Worm (Caenorhabditis elegans) whole organism, dauer: ENCODE data around the gene F19F10.1.

Experiments used
- unc-62 ChIP-seq: sonication (generic microtip); optimal IDR thresholded peaks from 2 replicates; lab custom pipeline; 2017; ENCODE audit warnings: missing biosample characterization, missing genetic modification reagents, missing genetic modification characterization

F19F10.1 gene

DNA sequence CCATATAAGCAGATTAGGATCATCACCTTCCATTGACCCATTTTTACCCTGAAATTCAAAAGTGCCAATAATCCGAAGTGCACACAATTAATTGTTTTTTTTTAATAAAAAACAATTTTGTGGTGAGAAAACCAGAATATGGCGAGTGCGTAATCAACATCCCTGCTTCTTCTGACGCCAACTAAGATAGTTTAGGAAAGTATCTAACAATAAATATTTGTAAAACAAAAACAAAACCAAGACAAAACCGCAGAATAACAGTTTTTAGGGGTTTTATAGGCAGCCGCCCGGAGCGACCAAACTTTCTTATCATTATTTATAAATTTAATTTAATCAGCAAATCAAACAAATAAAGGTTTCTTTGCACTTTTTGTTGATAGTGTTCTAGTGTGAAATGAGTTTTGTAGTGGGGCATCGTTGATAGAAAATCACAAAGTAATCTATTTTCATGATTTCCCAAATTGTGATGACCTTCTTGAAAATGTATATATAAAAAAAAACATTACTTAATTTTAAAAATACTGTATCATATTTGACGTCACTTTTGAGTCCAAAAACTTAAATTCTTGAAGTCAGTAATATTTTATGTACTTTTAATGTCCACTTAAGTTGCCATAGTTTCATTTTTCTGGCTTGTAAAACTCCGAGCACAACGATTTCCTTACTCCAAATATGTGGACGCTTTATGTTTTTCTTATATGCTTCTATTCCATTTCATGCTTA lies 46.8 kb downstream of the F19F10.1 start, which contains the start of the genes folt-3 and clec-214:
Gene folt-3 (minus strand): TSS at position 51 of the 723 bp plus-strand sequence.
Gene clec-214 (plus strand): TSS at position 673 of the 723 bp plus-strand sequence.
- no peak for TF ChIP-seq unc-62 (GFP tag; lab: Kevin White, UChicago)

- no peak for TF ChIP-seq unc-62 (GFP tag; lab: Kevin White, UChicago)
Measured at ce11 chrV:7612044-7612443, 49.0 kb downstream of the F19F10.1 start, which contains the start of gene clec-215. Gene clec-215, plus strand, starts transcription at chrV:7612344.
